Fruit fly (Drosophila melanogaster) whole organism, prepupa: ENCODE results near the gene na.

Experiments
- Blimp-1 ChIP-seq: fragments of 200-800 bp; sonication (Bioruptor generic); optimal IDR thresholded peaks from 3 replicates; lab custom pipeline; 2017; ENCODE audit warnings: missing biosample characterization, missing genetic modification characterization, mild to moderate bottlenecking, moderate library complexity, missing genetic modification reagents
- CG10631 ChIP-seq: fragments of 200-800 bp; sonication (Bioruptor generic); optimal IDR thresholded peaks from 2 replicates; lab custom pipeline; 2016; ENCODE audit warnings: missing biosample characterization, missing genetic modification characterization
- CG10669 ChIP-seq: fragments of 200-800 bp; sonication (Bioruptor generic); optimal IDR thresholded peaks from 3 replicates; lab custom pipeline; 2018; ENCODE audit warnings: missing biosample characterization, mild to moderate bottlenecking, missing genetic modification characterization, moderate library complexity
- CG11294 ChIP-seq: fragments of 200-800 bp; sonication (Bioruptor generic); IDR thresholded peaks from 2 replicates; pipeline ENCODE4 v1.3.6; 2022; ENCODE audit warnings: missing biosample characterization, missing genetic modification characterization
- CG11762 ChIP-seq: fragments of 200-800 bp; sonication (Bioruptor generic); optimal IDR thresholded peaks from 3 replicates; lab custom pipeline; 2016; ENCODE audit warnings: missing biosample characterization, missing genetic modification characterization; ENCODE audit not compliant: insufficient read depth
- CG11902 ChIP-seq: fragments of 200-800 bp; sonication (Bioruptor generic); optimal IDR thresholded peaks from 3 replicates; lab custom pipeline; 2016; ENCODE audit warnings: missing biosample characterization, missing genetic modification characterization
- CG15336 ChIP-seq: fragments of 200-800 bp; sonication (Bioruptor generic); IDR thresholded peaks from 2 replicates; pipeline ENCODE4 v1.3.6; 2022; ENCODE audit warnings: missing biosample characterization, missing genetic modification characterization
- CG16779 ChIP-seq: fragments of 200-800 bp; sonication (Bioruptor generic); optimal IDR thresholded peaks from 3 replicates; lab custom pipeline; 2017; ENCODE audit warnings: missing biosample characterization, mild to moderate bottlenecking, missing genetic modification characterization
- CG3032 ChIP-seq: fragments of 200-800 bp; optimal IDR thresholded peaks from 2 replicates; lab custom pipeline; 2019; ENCODE audit warnings: missing biosample characterization, mild to moderate bottlenecking, missing genetic modification characterization, moderate library complexity
- CG31627 ChIP-seq: fragments of 200-800 bp; sonication (Bioruptor generic); optimal IDR thresholded peaks from 3 replicates; lab custom pipeline; 2016; ENCODE audit warnings: missing biosample characterization, missing genetic modification characterization
- CG6163 ChIP-seq: fragments of 200-800 bp; sonication (Bioruptor generic); IDR thresholded peaks from 3 replicates; pipeline ENCODE4 v1.3.6; 2022; ENCODE audit warnings: missing biosample characterization, missing genetic modification characterization
- CG6276 ChIP-seq: fragments of 200-800 bp; sonication (Bioruptor generic); optimal IDR thresholded peaks from 2 replicates; lab custom pipeline; 2017; ENCODE audit warnings: missing biosample characterization, mild to moderate bottlenecking, missing genetic modification characterization
- CG6792 ChIP-seq: fragments of 200-800 bp; sonication (Bioruptor generic); optimal IDR thresholded peaks from 3 replicates; lab custom pipeline; 2016; ENCODE audit warnings: missing biosample characterization, missing genetic modification characterization
- CG6854 ChIP-seq: fragments of 200-800 bp; sonication (Bioruptor generic); optimal IDR thresholded peaks from 2 replicates; lab custom pipeline; 2017; ENCODE audit warnings: missing biosample characterization, mild to moderate bottlenecking, missing genetic modification characterization
- CG7368 ChIP-seq: fragments of 200-800 bp; sonication (Bioruptor generic); optimal IDR thresholded peaks from 3 replicates; lab custom pipeline; 2016; ENCODE audit warnings: missing biosample characterization, missing genetic modification characterization
- CG8119 ChIP-seq: fragments of 200-800 bp; sonication (Bioruptor generic); IDR thresholded peaks from 3 replicates; pipeline ENCODE4 v1.3.6; 2022; ENCODE audit warnings: missing biosample characterization, missing genetic modification characterization
- CG8632 ChIP-seq: fragments of 200-800 bp; sonication (Bioruptor generic); optimal IDR thresholded peaks from 3 replicates; lab custom pipeline; 2016; ENCODE audit warnings: missing biosample characterization, missing genetic modification characterization
- CG9139 ChIP-seq: fragments of 200-800 bp; sonication (Bioruptor generic); optimal IDR thresholded peaks from 3 replicates; lab custom pipeline; 2017; ENCODE audit warnings: missing biosample characterization, mild to moderate bottlenecking, missing genetic modification characterization
- Eip75B ChIP-seq: fragments of 200-800 bp; sonication (Bioruptor generic); optimal IDR thresholded peaks from 3 replicates; lab custom pipeline; 2016; ENCODE audit warnings: missing biosample characterization, missing genetic modification characterization
- Eip93F ChIP-seq: fragments of 200-800 bp; sonication (Bioruptor generic); optimal IDR thresholded peaks from 2 replicates; lab custom pipeline; 2016; ENCODE audit warnings: missing biosample characterization, mild to moderate bottlenecking, missing genetic modification characterization
- Ets96B ChIP-seq: fragments of 200-800 bp; optimal IDR thresholded peaks from 2 replicates; lab custom pipeline; 2019; ENCODE audit warnings: missing biosample characterization, mild to moderate bottlenecking, missing genetic modification characterization, moderate library complexity
- Hr38 ChIP-seq: sonication (Bioruptor generic); optimal IDR thresholded peaks from 2 replicates; lab custom pipeline; 2016; ENCODE audit warnings: missing biosample characterization, missing genetic modification characterization
- Hr39 ChIP-seq: fragments of 200-800 bp; sonication (Bioruptor generic); optimal IDR thresholded peaks from 2 replicates; lab custom pipeline; 2016; ENCODE audit warnings: missing biosample characterization, missing genetic modification characterization
- Hr4 ChIP-seq: fragments of 200-800 bp; sonication (Bioruptor generic); optimal IDR thresholded peaks from 3 replicates; lab custom pipeline; 2016; ENCODE audit warnings: missing biosample characterization, missing genetic modification characterization
- Met ChIP-seq: fragments of 200-800 bp; sonication (Bioruptor generic); optimal IDR thresholded peaks from 3 replicates; lab custom pipeline; 2016; ENCODE audit warnings: missing biosample characterization, missing genetic modification characterization
- Smox ChIP-seq: fragments of 200-800 bp; sonication (Bioruptor generic); optimal IDR thresholded peaks from 3 replicates; lab custom pipeline; 2016; ENCODE audit warnings: missing biosample characterization, missing genetic modification characterization
- Sox14 ChIP-seq: fragments of 200-800 bp; sonication (Bioruptor generic); optimal IDR thresholded peaks from 3 replicates; lab custom pipeline; 2016; ENCODE audit warnings: missing biosample characterization, missing genetic modification characterization
- achi ChIP-seq: fragments of 200-800 bp; sonication (Bioruptor generic); optimal IDR thresholded peaks from 3 replicates; lab custom pipeline; 2016; ENCODE audit warnings: missing biosample characterization, missing genetic modification characterization
- acj6 ChIP-seq: fragments of 200-800 bp; sonication (Bioruptor generic); optimal IDR thresholded peaks from 3 replicates; lab custom pipeline; 2016; ENCODE audit warnings: missing biosample characterization, missing genetic modification characterization
- cyc ChIP-seq: fragments of 200-800 bp; sonication (Bioruptor generic); optimal IDR thresholded peaks from 3 replicates; lab custom pipeline; 2016; ENCODE audit warnings: missing biosample characterization, missing genetic modification characterization
- dac ChIP-seq: fragments of 200-800 bp; sonication (Bioruptor generic); optimal IDR thresholded peaks from 2 replicates; lab custom pipeline; 2017; ENCODE audit warnings: missing biosample characterization, mild to moderate bottlenecking, missing genetic modification characterization
- dsx ChIP-seq: fragments of 200-800 bp; optimal IDR thresholded peaks from 3 replicates; lab custom pipeline; 2019; ENCODE audit warnings: missing biosample characterization, mild to moderate bottlenecking, missing genetic modification characterization, moderate library complexity; ENCODE audit not compliant: poor library complexity, severe bottlenecking
- eg ChIP-seq: fragments of 200-800 bp; sonication (Bioruptor generic); IDR thresholded peaks from 3 replicates; pipeline ENCODE4 v1.3.6; 2022; ENCODE audit warnings: missing biosample characterization, missing genetic modification characterization
- fd85E ChIP-seq: fragments of 200-800 bp; sonication (Bioruptor generic); optimal IDR thresholded peaks from 3 replicates; lab custom pipeline; 2016; ENCODE audit warnings: missing biosample characterization, missing genetic modification characterization
- fkh ChIP-seq: fragments of 200-800 bp; sonication (Bioruptor generic); optimal IDR thresholded peaks from 3 replicates; lab custom pipeline; 2017; ENCODE audit warnings: missing biosample characterization, mild to moderate bottlenecking, missing genetic modification characterization, moderate library complexity
- pdm3 ChIP-seq: fragments of 200-800 bp; sonication (Bioruptor generic); optimal IDR thresholded peaks from 3 replicates; lab custom pipeline; 2016; ENCODE audit warnings: missing biosample characterization, missing genetic modification characterization
- salr ChIP-seq, 2 experiments: fragments of 200-800 bp; sonication (Bioruptor generic); optimal IDR thresholded peaks; 3 replicates each; lab custom pipeline; 2016 to 2018; ENCODE audit warnings: missing biosample characterization in 2 of 2, missing genetic modification characterization in 2 of 2, mild to moderate bottlenecking in 1 of 2
- spab ChIP-seq: fragments of 200-800 bp; sonication (Bioruptor generic); optimal IDR thresholded peaks from 2 replicates; lab custom pipeline; 2017; ENCODE audit warnings: missing biosample characterization, mild to moderate bottlenecking, missing genetic modification characterization, missing genetic modification reagents
- ss ChIP-seq, 2 experiments: fragments of 200-800 bp; sonication (Bioruptor generic); optimal IDR thresholded peaks; 2 replicates in 1 of 2; 3 replicates in 1 of 2; lab custom pipeline; 2017 to 2018; ENCODE audit warnings: mild to moderate bottlenecking in 2 of 2, missing biosample characterization in 2 of 2, missing genetic modification characterization in 2 of 2, moderate library complexity in 1 of 2

Gene na

dm6 chrX:14242941-14243736 is 23.0 kb upstream of the na start, which contains the start of gene CG32599 (continued):
- TF ChIP-seq pdm3 (GFP tag; lab: Kevin White, UChicago) (no peak), Blimp-1 (GFP tag; lab: Kevin White, UChicago) (no peak), CG9139 (GFP tag; lab: Kevin White, UChicago) (no peak), acj6 (peak; percentile 11), CG6792 (GFP tag; lab: Kevin White, UChicago) (peak; percentile 13), Eip93F (peak; percentile 4), dsx (GFP tag; lab: Kevin White, UChicago) (no peak), CG31627 (GFP tag; lab: Kevin White, UChicago) (no peak), CG15336 (no peak), CG3032 (tag; lab: Kevin White, UChicago) (peak; percentile 23), CG16779 (tag; lab: Kevin White, UChicago) (no peak), achi (GFP tag; lab: Kevin White, UChicago) (peak; percentile 15), dac (GFP tag; lab: Kevin White, UChicago) (no peak), Hr38 (no peak), cyc (GFP tag; lab: Kevin White, UChicago) (no peak), Sox14 (GFP tag; lab: Kevin White, UChicago) (no peak), CG11762 (GFP tag; lab: Kevin White, UChicago) (no peak), fkh (GFP tag; lab: Kevin White, UChicago) (no peak), fd85E (GFP tag; lab: Kevin White, UChicago) (no peak), Ets96B (peak; percentile 14), CG8632 (GFP tag; lab: Kevin White, UChicago) (peak; percentile 19), Eip75B (no peak), CG6163 (GFP tag; lab: Robert Waterston, UW) (peak; percentile 41; the same call in 1 of the 3 replicates), CG11294 (GFP tag; lab: Robert Waterston, UW) (no peak), CG8119 (no peak), Hr39 (no peak), CG6854 (no peak), Met (GFP tag; lab: Kevin White, UChicago) (no peak), CG10669 (GFP tag; lab: Kevin White, UChicago) (no peak), CG7368 (no peak), CG11902 (GFP tag; lab: Kevin White, UChicago) (no peak), ss (GFP tag; optimal IDR thresholded peaks at IDR 0.05; lab: Kevin White, UChicago) (no peak), salr (GFP tag; optimal IDR thresholded peaks at IDR 0.05; lab: Kevin White, UChicago) (no peak), spab (GFP tag; lab: Kevin White, UChicago) (no peak)

- TF ChIP-seq CG6163 (GFP tag; lab: Robert Waterston, UW) (no peak), CG10631 (peak; percentile 12), CG6276 (GFP tag; lab: Kevin White, UChicago) (no peak), Hr4 (no peak), CG31627 (GFP tag; lab: Kevin White, UChicago) (peak; percentile 11), CG8119 (no peak), dac (GFP tag; lab: Kevin White, UChicago) (no peak), Smox (GFP tag; lab: Kevin White, UChicago) (no peak), eg (GFP tag; lab: Robert Waterston, UW) (peak; percentile 33; the same call in 1 of the 3 replicates)
Observed at dm6 chrX:14247035-14247786, 19.0 kb upstream of the na start, which contains the start of gene mud. mud (plus strand) TSS chrX:14247732.
